Fruit fly (Drosophila melanogaster) whole organism, embryonic: Measurements from ENCODE around the gene Dmtn.

Source experiments
- Bgb ChIP-seq: fragments of 200-800 bp; sonication (Bioruptor generic); IDR thresholded peaks from 2 replicates; pipeline ENCODE4 v1.3.6; 2022; ENCODE audit warnings: missing biosample characterization, missing genetic modification characterization; ENCODE audit not compliant: partially characterized antibody
- Blimp-1 ChIP-seq: fragments of 200-800 bp; sonication (Bioruptor generic); optimal IDR thresholded peaks from 3 replicates; lab custom pipeline; 2018; ENCODE audit warnings: missing biosample characterization, missing genetic modification characterization, mild to moderate bottlenecking, moderate library complexity, missing genetic modification reagents
- CG10462 ChIP-seq: fragments of 200-800 bp; sonication (Bioruptor generic); optimal IDR thresholded peaks from 2 replicates; lab custom pipeline; 2016; ENCODE audit warnings: missing biosample characterization, missing genetic modification characterization
- CG11398 ChIP-seq: fragments of 200-800 bp; sonication (Bioruptor generic); optimal IDR thresholded peaks from 2 replicates; lab custom pipeline; 2016; ENCODE audit warnings: missing biosample characterization, missing genetic modification characterization
- CG12155 ChIP-seq: fragments of 200-800 bp; sonication (Bioruptor generic); optimal IDR thresholded peaks from 3 replicates; lab custom pipeline; 2016; ENCODE audit warnings: missing biosample characterization, missing genetic modification characterization
- CG12391 ChIP-seq: fragments of 200-800 bp; sonication (Bioruptor generic); optimal IDR thresholded peaks from 3 replicates; lab custom pipeline; 2018; ENCODE audit warnings: missing biosample characterization, mild to moderate bottlenecking, missing genetic modification characterization, moderate library complexity
- CG1647 ChIP-seq: fragments of 200-800 bp; sonication (Bioruptor generic); optimal IDR thresholded peaks from 3 replicates; lab custom pipeline; 2016; ENCODE audit warnings: missing biosample characterization, missing genetic modification characterization
- CG16815 ChIP-seq: fragments of 200-800 bp; sonication (Bioruptor generic); optimal IDR thresholded peaks from 3 replicates; lab custom pipeline; 2017; ENCODE audit warnings: missing biosample characterization, mild to moderate bottlenecking, missing genetic modification characterization
- CG31365 ChIP-seq: fragments of 200-800 bp; sonication (Bioruptor generic); optimal IDR thresholded peaks from 2 replicates; lab custom pipeline; 2018; ENCODE audit warnings: missing biosample characterization, mild to moderate bottlenecking, missing genetic modification characterization
- CG31441 ChIP-seq: fragments of 200-800 bp; sonication (Bioruptor generic); IDR thresholded peaks from 2 replicates; pipeline ENCODE4 v1.3.6; 2022; ENCODE audit warnings: missing biosample characterization, missing genetic modification characterization
- CG34224 ChIP-seq: fragments of 200-800 bp; sonication (Bioruptor generic); IDR thresholded peaks from 3 replicates; pipeline ENCODE4 v1.3.6; 2022; ENCODE audit warnings: missing biosample characterization, missing genetic modification characterization; ENCODE audit not compliant: partially characterized antibody
- CG3847 ChIP-seq: fragments of 200-800 bp; sonication (Bioruptor generic); IDR thresholded peaks from 2 replicates; pipeline ENCODE4 v1.3.6; 2022; ENCODE audit warnings: missing biosample characterization, missing genetic modification characterization
- CG4424 ChIP-seq: fragments of 200-800 bp; sonication (Bioruptor generic); optimal IDR thresholded peaks from 3 replicates; lab custom pipeline; 2016; ENCODE audit warnings: missing biosample characterization, missing genetic modification characterization
- CG4820 ChIP-seq: fragments of 200-800 bp; sonication (Bioruptor generic); optimal IDR thresholded peaks from 3 replicates; lab custom pipeline; 2016; ENCODE audit warnings: missing biosample characterization, missing genetic modification characterization
- CG4854 ChIP-seq: fragments of 200-800 bp; sonication (Bioruptor generic); optimal IDR thresholded peaks from 2 replicates; lab custom pipeline; 2016; ENCODE audit warnings: missing biosample characterization, missing genetic modification characterization, inconsistent platforms
- CG6765 ChIP-seq: fragments of 200-800 bp; sonication (Bioruptor generic); optimal IDR thresholded peaks from 3 replicates; lab custom pipeline; 2017; ENCODE audit warnings: missing biosample characterization, mild to moderate bottlenecking, missing genetic modification characterization
- CG6791 ChIP-seq: fragments of 200-800 bp; sonication (Bioruptor generic); IDR thresholded peaks from 3 replicates; pipeline ENCODE4 v1.3.6; 2022; ENCODE audit warnings: missing biosample characterization, missing genetic modification characterization; ENCODE audit not compliant: partially characterized antibody
- CG7928 ChIP-seq: fragments of 200-800 bp; sonication (Bioruptor generic); optimal IDR thresholded peaks from 2 replicates; lab custom pipeline; 2017; ENCODE audit warnings: missing biosample characterization, mild to moderate bottlenecking, missing genetic modification characterization
- CG8089 ChIP-seq: fragments of 200-800 bp; sonication (Bioruptor generic); optimal IDR thresholded peaks from 3 replicates; lab custom pipeline; 2016; ENCODE audit warnings: missing biosample characterization, missing genetic modification characterization
- CG8359 ChIP-seq: fragments of 200-800 bp; sonication (Bioruptor generic); optimal IDR thresholded peaks from 2 replicates; lab custom pipeline; 2017; ENCODE audit warnings: missing biosample characterization, mild to moderate bottlenecking, missing genetic modification characterization, borderline replicate concordance
- CG9215 ChIP-seq: fragments of 200-800 bp; sonication (Bioruptor generic); IDR thresholded peaks from 2 replicates; pipeline ENCODE4 v1.3.6; 2022; ENCODE audit warnings: missing biosample characterization, missing genetic modification characterization
- D ChIP-seq, 2 experiments: fragments of 200-800 bp in 1 of 2; fragments of >200 bp in 1 of 2; sonication (Bioruptor generic) in 1 of 2; optimal IDR thresholded peaks; 2 replicates in 1 of 2; 3 replicates in 1 of 2; lab custom pipeline; 2017; ENCODE audit warnings: mild to moderate bottlenecking in 1 of 2, missing biosample characterization in 1 of 2, missing genetic modification characterization in 1 of 2, missing genetic modification reagents in 1 of 2
- Doc3 ChIP-seq: fragments of 200-800 bp; sonication (Bioruptor generic); IDR thresholded peaks from 3 replicates; pipeline ENCODE4 v1.3.6; 2022; ENCODE audit warnings: missing biosample characterization, missing genetic modification characterization; ENCODE audit not compliant: partially characterized antibody
- Dp ChIP-seq: fragments of 200-800 bp; sonication (Bioruptor generic); optimal IDR thresholded peaks from 2 replicates; lab custom pipeline; 2018; ENCODE audit warnings: missing biosample characterization, mild to moderate bottlenecking, missing genetic modification characterization, moderate library complexity
- Dref ChIP-seq: fragments of 200-800 bp; sonication (Bioruptor generic); IDR thresholded peaks from 2 replicates; pipeline ENCODE4 v1.3.6; 2022; ENCODE audit warnings: missing biosample characterization, missing genetic modification characterization
- E2f2 ChIP-seq: fragments of 200-800 bp; sonication (Bioruptor generic); IDR thresholded peaks from 2 replicates; pipeline ENCODE4 v1.3.6; 2022; ENCODE audit warnings: missing biosample characterization, missing genetic modification characterization
- Elba2 ChIP-seq: fragments of 200-800 bp; sonication (Bioruptor generic); optimal IDR thresholded peaks from 3 replicates; lab custom pipeline; 2016; ENCODE audit warnings: missing biosample characterization, missing genetic modification characterization
- HLH4C ChIP-seq: fragments of 200-800 bp; sonication (Bioruptor generic); IDR thresholded peaks from 3 replicates; pipeline ENCODE4 v1.3.6; 2022; ENCODE audit warnings: missing biosample characterization, missing genetic modification characterization; ENCODE audit not compliant: partially characterized antibody
- Sry-β ChIP-seq: fragments of 200-800 bp; sonication (Bioruptor generic); optimal IDR thresholded peaks from 2 replicates; lab custom pipeline; 2018; ENCODE audit warnings: missing biosample characterization, mild to moderate bottlenecking, missing genetic modification characterization, moderate library complexity
- Stat92E ChIP-seq, 3 experiments: fragments of >200 bp in 2 of 3; fragments of 200-800 bp in 1 of 3; sonication (Bioruptor generic) in 1 of 3; optimal IDR thresholded peaks; 2 replicates each; lab custom pipeline; 2017 to 2019; ENCODE audit warnings: missing biosample characterization in 3 of 3, missing genetic modification characterization in 3 of 3, mild to moderate bottlenecking in 1 of 3, moderate library complexity in 1 of 3
- Xbp1 ChIP-seq: fragments of 200-800 bp; sonication (Bioruptor generic); optimal IDR thresholded peaks from 3 replicates; lab custom pipeline; 2016; ENCODE audit warnings: missing biosample characterization, mild to moderate bottlenecking, missing genetic modification characterization
- abd-A ChIP-seq: fragments of 200-800 bp; sonication (Bioruptor generic); optimal IDR thresholded peaks from 3 replicates; lab custom pipeline; 2019; ENCODE audit warnings: missing biosample characterization, mild to moderate bottlenecking, missing genetic modification characterization, moderate library complexity
- bab2 ChIP-seq: fragments of 200-800 bp; sonication (Bioruptor generic); optimal IDR thresholded peaks from 2 replicates; lab custom pipeline; 2016; ENCODE audit warnings: missing biosample characterization, missing genetic modification characterization
- cwo ChIP-seq: fragments of 200-800 bp; sonication (Bioruptor generic); optimal IDR thresholded peaks from 3 replicates; lab custom pipeline; 2017; ENCODE audit warnings: missing biosample characterization, missing genetic modification characterization, mild to moderate bottlenecking, moderate library complexity, missing genetic modification reagents
- ems ChIP-seq: fragments of 200-800 bp; sonication (Bioruptor generic); optimal IDR thresholded peaks from 3 replicates; lab custom pipeline; 2016; ENCODE audit warnings: missing biosample characterization, missing genetic modification characterization
- gsb ChIP-seq: fragments of 200-800 bp; sonication (Bioruptor generic); IDR thresholded peaks from 2 replicates; pipeline ENCODE4 v1.3.6; 2022; ENCODE audit warnings: missing biosample characterization, missing genetic modification characterization
- hbn ChIP-seq: fragments of 200-800 bp; sonication (Bioruptor generic); IDR thresholded peaks from 2 replicates; pipeline ENCODE4 v1.3.6; 2022; ENCODE audit warnings: missing biosample characterization, missing genetic modification characterization; ENCODE audit not compliant: partially characterized antibody
- lola ChIP-seq, 3 experiments: fragments of >200 bp in 2 of 3; fragments of 200-800 bp in 1 of 3; sonication (Bioruptor generic) in 1 of 3; optimal IDR thresholded peaks; 2 replicates each; lab custom pipeline; 2017 to 2019; ENCODE audit warnings: missing biosample characterization in 3 of 3, missing genetic modification characterization in 3 of 3, mild to moderate bottlenecking in 1 of 3, moderate library complexity in 1 of 3
- phol ChIP-seq: fragments of 200-800 bp; sonication (Bioruptor generic); optimal IDR thresholded peaks from 3 replicates; lab custom pipeline; 2018; ENCODE audit warnings: missing biosample characterization, mild to moderate bottlenecking, missing genetic modification characterization, moderate library complexity
- sc ChIP-seq, 3 experiments: fragments of >200 bp in 2 of 3; fragments of 200-800 bp in 1 of 3; sonication (Bioruptor generic) in 1 of 3; optimal IDR thresholded peaks; 2 replicates in 2 of 3; 3 replicates in 1 of 3; lab custom pipeline; 2017; ENCODE audit warnings: mild to moderate bottlenecking in 1 of 3, missing biosample characterization in 1 of 3, missing genetic modification characterization in 1 of 3, missing genetic modification reagents in 1 of 3
- sisA ChIP-seq: fragments of 200-800 bp; sonication (Bioruptor generic); IDR thresholded peaks from 2 replicates; pipeline ENCODE4 v1.3.6; 2022; ENCODE audit warnings: missing biosample characterization, missing genetic modification characterization
- sna ChIP-seq: fragments of 200-800 bp; sonication (Bioruptor generic); IDR thresholded peaks from 2 replicates; pipeline ENCODE4 v1.3.6; 2022; ENCODE audit warnings: missing biosample characterization, missing genetic modification characterization; ENCODE audit not compliant: partially characterized antibody
- tna ChIP-seq: fragments of 200-800 bp; sonication (Bioruptor generic); IDR thresholded peaks from 2 replicates; pipeline ENCODE4 v1.3.6; 2022; ENCODE audit warnings: missing biosample characterization, missing genetic modification characterization; ENCODE audit not compliant: partially characterized antibody
- unpg ChIP-seq: fragments of 200-800 bp; sonication (Bioruptor generic); optimal IDR thresholded peaks from 3 replicates; lab custom pipeline; 2018; ENCODE audit warnings: missing biosample characterization, mild to moderate bottlenecking, missing genetic modification characterization, moderate library complexity
- vfl ChIP-seq: fragments of 200-800 bp; sonication (Bioruptor generic); optimal IDR thresholded peaks from 2 replicates; lab custom pipeline; 2016; ENCODE audit warnings: missing biosample characterization, missing genetic modification characterization
- wdn ChIP-seq: fragments of 200-800 bp; sonication (Bioruptor generic); IDR thresholded peaks from 2 replicates; pipeline ENCODE4 v1.3.6; 2022; ENCODE audit warnings: missing biosample characterization, missing genetic modification characterization
- zen ChIP-seq: fragments of 200-800 bp; sonication (Bioruptor generic); optimal IDR thresholded peaks from 3 replicates; lab custom pipeline; 2018; ENCODE audit warnings: missing biosample characterization, mild to moderate bottlenecking, missing genetic modification characterization, moderate library complexity
- zen2 ChIP-seq: fragments of 200-800 bp; sonication (Bioruptor generic); IDR thresholded peaks from 3 replicates; pipeline ENCODE4 v1.3.6; 2022; ENCODE audit warnings: missing biosample characterization, missing genetic modification characterization; ENCODE audit not compliant: partially characterized antibody

The Dmtn gene

DNA sequence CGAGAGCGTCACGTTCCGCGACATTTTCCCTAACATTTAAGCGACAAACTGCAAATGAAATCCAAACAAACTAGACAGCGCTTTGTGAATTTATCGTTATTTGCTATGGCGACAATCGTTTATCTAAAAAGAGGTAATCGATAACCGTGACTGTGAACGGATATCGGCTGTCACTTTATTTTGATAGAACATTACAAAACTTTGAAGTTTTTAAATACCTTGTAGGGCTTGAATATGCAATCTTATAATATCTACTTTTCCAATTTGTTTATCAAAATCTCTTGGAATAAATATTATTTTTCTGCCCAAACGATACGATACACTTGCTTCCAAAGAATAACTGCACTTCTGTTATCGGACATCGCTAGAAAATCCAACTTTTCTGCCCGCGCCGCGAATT is 25.6 kb downstream of the Dmtn start, which contains the start of the genes CG1024 and TfIIFalpha (continued):
- TF ChIP-seq Elba2 (no peak), CG12391 (tag; lab: Kevin White, UChicago) (peak; percentile 36), CG1647 (GFP tag; lab: Kevin White, UChicago) (no peak), zen2 (GFP tag; lab: Robert Waterston, UW) (peak; percentile 90), Dref (GFP tag; lab: Robert Waterston, UW) (peak; percentile 78), Stat92E (GFP tag; optimal IDR thresholded peaks at IDR 0.05; lab: Kevin White, UChicago) (peak in 1 of 3 experiments; percentile 24), CG31365 (tag; lab: Kevin White, UChicago) (no peak), CG10462 (GFP tag; lab: Kevin White, UChicago) (no peak), CG34224 (GFP tag; lab: Robert Waterston, UW) (peak; percentile 96), CG6791 (GFP tag; lab: Robert Waterston, UW) (peak; percentile 86), CG11398 (GFP tag; lab: Kevin White, UChicago) (no peak), CG4820 (GFP tag; lab: Kevin White, UChicago) (no peak), Blimp-1 (GFP tag; lab: Kevin White, UChicago) (no peak), D (optimal IDR thresholded peaks at IDR 0.05; lab: Kevin White, UChicago) (no peak), D (GFP tag; optimal IDR thresholded peaks at IDR 0.05; lab: Kevin White, UChicago) (no peak), CG7928 (GFP tag; lab: Kevin White, UChicago) (no peak), sc (optimal IDR thresholded peaks at IDR 0.05; lab: Kevin White, UChicago) (no peak), sc (GFP tag; optimal IDR thresholded peaks at IDR 0.05; lab: Kevin White, UChicago) (no peak), CG31441 (GFP tag; lab: Robert Waterston, UW) (peak; percentile 73), CG4854 (GFP tag; lab: Kevin White, UChicago) (no peak), E2f2 (GFP tag; lab: Robert Waterston, UW) (peak; percentile 64), gsb (no peak), tna (GFP tag; lab: Robert Waterston, UW) (peak; percentile 89), CG9215 (GFP tag; lab: Robert Waterston, UW) (no peak), abd-A (tag; lab: Kevin White, UChicago) (no peak), sna (peak; percentile 90), phol (tag; lab: Kevin White, UChicago) (peak; percentile 50), unpg (no peak), CG6765 (GFP tag; lab: Kevin White, UChicago) (no peak), Doc3 (GFP tag; lab: Robert Waterston, UW) (peak; percentile 92), Xbp1 (peak; percentile 3), CG8089 (GFP tag; lab: Kevin White, UChicago) (peak; percentile 6), wdn (GFP tag; lab: Robert Waterston, UW) (no peak), HLH4C (peak; percentile 97), Bgb (peak; percentile 79), Dp (GFP tag; lab: Kevin White, UChicago) (peak; percentile 55), zen (tag; lab: Kevin White, UChicago) (no peak), CG12155 (peak; percentile 32), sisA (GFP tag; lab: Robert Waterston, UW) (no peak), CG3847 (GFP tag; lab: Robert Waterston, UW) (no peak), cwo (GFP tag; lab: Kevin White, UChicago) (no peak), ems (no peak), bab2 (GFP tag; lab: Kevin White, UChicago) (no peak), vfl (GFP tag; lab: Kevin White, UChicago) (no peak), CG16815 (GFP tag; lab: Kevin White, UChicago) (no peak), CG4424 (GFP tag; lab: Kevin White, UChicago) (no peak), CG8359 (GFP tag; lab: Kevin White, UChicago) (no peak), Sry-β (peak; percentile 3), hbn (GFP tag; lab: Robert Waterston, UW) (peak; percentile 91), lola (GFP tag; optimal IDR thresholded peaks at IDR 0.05; lab: Kevin White, UChicago) (no peak)
